Fruit fly (Drosophila melanogaster): Measurements from ENCODE around the gene CG43736.
A peak's percentile ranks its signal among the peaks of the same experiment; 100 is the strongest.

The CG43736 gene

DNA sequence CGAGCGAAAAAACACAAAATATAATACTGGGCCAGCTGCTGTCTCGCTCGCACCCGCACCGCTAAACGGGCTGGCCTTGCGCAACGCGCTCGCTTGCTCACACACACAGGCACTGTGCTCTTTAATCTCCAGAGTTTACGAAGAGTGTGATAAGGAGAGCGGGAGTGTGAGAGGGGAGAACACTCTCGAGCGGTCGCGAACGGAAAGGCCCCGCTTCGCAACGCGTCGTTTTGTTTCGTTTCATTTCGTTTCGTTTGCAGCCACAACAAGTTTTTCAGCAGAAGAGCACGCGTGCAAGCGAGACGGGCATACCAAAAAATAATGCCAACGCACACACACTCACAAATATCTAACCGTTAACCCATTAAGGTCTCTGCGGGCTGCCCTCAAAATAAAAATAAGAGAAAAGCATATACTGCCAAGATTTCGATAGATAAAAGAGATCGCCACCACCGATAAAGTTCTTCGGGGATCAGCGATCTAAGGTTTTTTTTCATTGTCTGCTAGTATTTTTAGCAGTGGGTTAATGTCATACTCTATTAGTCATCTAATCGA lies 2.1 kb upstream of the CG43736 start (continued):
- TF ChIP-seq maf-S (GFP tag; optimal IDR thresholded peaks at IDR 0.05): peak; percentile 33
- TF ChIP-seq CG10147 (GFP tag; optimal IDR thresholded peaks at IDR 0.05): peak; percentile 56
- TF ChIP-seq Hand (GFP tag; optimal IDR thresholded peaks at IDR 0.05): no peak
- TF ChIP-seq gcm (GFP tag; optimal IDR thresholded peaks at IDR 0.05): no peak
- peak; percentile 8 for TF ChIP-seq CG12744 (GFP tag; optimal IDR thresholded peaks at IDR 0.05)
- TF ChIP-seq schlank (tag; optimal IDR thresholded peaks at IDR 0.05): peak; percentile 38
- TF ChIP-seq Blimp-1 (GFP tag; optimal IDR thresholded peaks at IDR 0.05): peak; percentile 22
- TF ChIP-seq D19A (tag; optimal IDR thresholded peaks at IDR 0.05): peak; percentile 41
- no peak for TF ChIP-seq Six4 (GFP tag; optimal IDR thresholded peaks at IDR 0.05)
- peak; percentile 25 for TF ChIP-seq Chrac-16 (GFP tag; optimal IDR thresholded peaks at IDR 0.05)
- TF ChIP-seq gsb-n (tag; optimal IDR thresholded peaks at IDR 0.05): peak; percentile 21
- TF ChIP-seq Taf1 (GFP tag; IDR thresholded peaks at IDR 0.05): peak; percentile 55; the same call in 1 of the 2 replicates
- TF ChIP-seq CoRest (tag; optimal IDR thresholded peaks at IDR 0.05): peak; percentile 34
- peak; percentile 86 for TF ChIP-seq mirr (GFP tag; optimal IDR thresholded peaks at IDR 0.05)
- TF ChIP-seq Ptx1 (GFP tag; IDR thresholded peaks at IDR 0.05): peak; percentile 68
- TF ChIP-seq Gug (GFP tag; IDR thresholded peaks at IDR 0.05): peak; percentile 74; the same call in 3 of the 4 replicates
- TF ChIP-seq fd3F (GFP tag; optimal IDR thresholded peaks at IDR 0.05): peak; percentile 63
- peak; percentile 66 for TF ChIP-seq dmrt99B (tag; optimal IDR thresholded peaks at IDR 0.05)
- TF ChIP-seq CG16813 (GFP tag; IDR thresholded peaks at IDR 0.05; ENCODE audit: partially characterized antibody): no peak
- TF ChIP-seq CG4404 (GFP tag; IDR thresholded peaks at IDR 0.05): peak; percentile 12; the same call in 1 of the 2 replicates
- 0 out of 2 replicates have a peak, but pooled peaks have one; percentile 33 for TF ChIP-seq CG4360 (GFP tag; IDR thresholded peaks at IDR 0.05)
- TF ChIP-seq dysf (GFP tag; IDR thresholded peaks at IDR 0.05): peak; percentile 77
- peak; percentile 77 for TF ChIP-seq sd (tag; optimal IDR thresholded peaks at IDR 0.05)
- TF ChIP-seq toy (GFP tag; IDR thresholded peaks at IDR 0.05): peak; percentile 38; the same call in 1 of the 2 replicates
- peak; percentile 48; the same call in 1 of the 3 replicates for TF ChIP-seq CG6175 (GFP tag; IDR thresholded peaks at IDR 0.05)
- TF ChIP-seq Scr (GFP tag; IDR thresholded peaks at IDR 0.05; ENCODE audit: partially characterized antibody): peak; percentile 45
- peak; percentile 93 for TF ChIP-seq CG13894 (tag; optimal IDR thresholded peaks at IDR 0.05)
- peak; percentile 79 for TF ChIP-seq Dip3 (GFP tag; optimal IDR thresholded peaks at IDR 0.05)
- peak; percentile 22 for TF ChIP-seq pum (GFP tag; optimal IDR thresholded peaks at IDR 0.05)
- TF ChIP-seq Ets65A (GFP tag): peak; percentile 95
- TF ChIP-seq chinmo (GFP tag; IDR thresholded peaks at IDR 0.05; ENCODE audit: partially characterized antibody): peak; percentile 99
- peak; percentile 16 for TF ChIP-seq ewg (GFP tag; optimal IDR thresholded peaks at IDR 0.05)
- TF ChIP-seq Dp (GFP tag; optimal IDR thresholded peaks at IDR 0.05): no peak
- peak; percentile 86 for TF ChIP-seq rib (GFP tag; IDR thresholded peaks at IDR 0.05)
- TF ChIP-seq CG4730 (GFP tag; IDR thresholded peaks at IDR 0.05): peak; percentile 59
- no peak for TF ChIP-seq dmrt11E (tag; optimal IDR thresholded peaks at IDR 0.05)
- TF ChIP-seq bab2 (GFP tag; optimal IDR thresholded peaks at IDR 0.05): peak; percentile 39
- no peak for TF ChIP-seq h (optimal IDR thresholded peaks at IDR 0.05)
- no peak for TF ChIP-seq fru (optimal IDR thresholded peaks at IDR 0.05)
- 0 out of 2 replicates have a peak, but pooled peaks have one; percentile 7 for TF ChIP-seq ara (GFP tag; IDR thresholded peaks at IDR 0.05)
- TF ChIP-seq CG15269 (tag; optimal IDR thresholded peaks at IDR 0.05): peak; percentile 72
- no peak for TF ChIP-seq CG14860 (GFP tag; IDR thresholded peaks at IDR 0.05; ENCODE audit: partially characterized antibody)
- peak; percentile 63 for TF ChIP-seq CG31224 (GFP tag; IDR thresholded peaks at IDR 0.05)
- peak; percentile 70 for TF ChIP-seq CG3281 (GFP tag; optimal IDR thresholded peaks at IDR 0.05)
- peak; percentile 40 for TF ChIP-seq pho (GFP tag; optimal IDR thresholded peaks at IDR 0.05)
- peak; percentile 77 for TF ChIP-seq oc (tag; optimal IDR thresholded peaks at IDR 0.05)
- TF ChIP-seq ssp (GFP tag; IDR thresholded peaks at IDR 0.05): 0 out of 2 replicates have a peak, but pooled peaks have one; percentile 36
- TF ChIP-seq CG1832 (GFP tag; optimal IDR thresholded peaks at IDR 0.05): peak; percentile 91
- TF ChIP-seq Spps (tag; optimal IDR thresholded peaks at IDR 0.05): no peak
- TF ChIP-seq CG7372 (GFP tag; IDR thresholded peaks at IDR 0.05): peak; percentile 62

Data from whole organism, embryonic.